Worm (Caenorhabditis elegans) whole organism, L1 larva: ENCODE measurements around the gene fkb-1.

Source experiments
- dpl-1 ChIP-seq, 3 experiments: fragments of 150-350 bp in 2 of 3; sonication (generic microtip) in 1 of 3; optimal IDR thresholded peaks; 2 replicates each; lab custom pipeline; 2014 to 2017; ENCODE audit warnings: missing biosample characterization in 3 of 3, missing genetic modification characterization in 3 of 3, missing genetic modification reagents in 3 of 3
- efl-3 ChIP-seq: fragments of 200-800 bp; sonication (Bioruptor generic); optimal IDR thresholded peaks from 2 replicates; lab custom pipeline; 2018; ENCODE audit warnings: mild to moderate bottlenecking, missing genetic modification characterization, missing compliant biosample characterization
- egl-27 ChIP-seq, 2 experiments: fragments of 150-350 bp in 1 of 2; sonication (generic microtip); optimal IDR thresholded peaks; 3 replicates each; lab custom pipeline; 2017 to 2018; ENCODE audit warnings: missing biosample characterization in 2 of 2, missing genetic modification characterization in 2 of 2, missing genetic modification reagents in 2 of 2
- hlh-17 ChIP-seq: fragments of 200-800 bp; sonication (Bioruptor generic); optimal IDR thresholded peaks from 2 replicates; lab custom pipeline; 2018; ENCODE audit warnings: missing genetic modification characterization, mild to moderate bottlenecking, missing compliant biosample characterization, moderate library complexity, borderline replicate concordance
- lin-13 ChIP-seq: fragments of 150-350 bp; optimal IDR thresholded peaks from 2 replicates; lab custom pipeline; 2014; ENCODE audit warnings: missing biosample characterization, missing genetic modification reagents, missing genetic modification characterization
- lin-15B ChIP-seq: fragments of 150-350 bp; sonication (generic microtip); optimal IDR thresholded peaks from 3 replicates; lab custom pipeline; 2014; ENCODE audit warnings: missing biosample characterization, missing genetic modification characterization
- lsy-2 ChIP-seq, 2 experiments: fragments of 150-350 bp; optimal IDR thresholded peaks; 2 replicates each; lab custom pipeline; 2014; ENCODE audit warnings: missing biosample characterization in 2 of 2, missing genetic modification characterization in 2 of 2
- mdl-1 ChIP-seq, 2 experiments: fragments of 150-350 bp; optimal IDR thresholded peaks; 2 replicates each; lab custom pipeline; 2014 to 2017; ENCODE audit warnings: missing biosample characterization in 2 of 2, missing genetic modification characterization in 2 of 2, inconsistent platforms in 1 of 2
- mep-1 ChIP-seq: fragments of 150-350 bp; optimal IDR thresholded peaks from 2 replicates; lab custom pipeline; 2014; ENCODE audit warnings: missing biosample characterization, missing genetic modification characterization
- nhr-11 ChIP-seq: fragments of 150-350 bp; optimal IDR thresholded peaks from 2 replicates; lab custom pipeline; 2014; ENCODE audit warnings: missing biosample characterization, missing genetic modification characterization
- nhr-20 ChIP-seq: sonication (generic microtip); optimal IDR thresholded peaks from 2 replicates; lab custom pipeline; 2016; ENCODE audit warnings: mild to moderate bottlenecking, missing genetic modification characterization, missing compliant biosample characterization
- nhr-237 ChIP-seq: fragments of 150-350 bp; optimal IDR thresholded peaks from 2 replicates; lab custom pipeline; 2014; ENCODE audit warnings: missing biosample characterization, missing genetic modification characterization
- pqm-1 ChIP-seq: sonication (generic microtip); optimal IDR thresholded peaks from 3 replicates; lab custom pipeline; 2017; ENCODE audit warnings: missing biosample characterization, missing genetic modification characterization
- ztf-11 ChIP-seq, 2 experiments: sonication (generic microtip); optimal IDR thresholded peaks; 2 replicates each; lab custom pipeline; 2016 to 2017; ENCODE audit warnings: missing genetic modification characterization in 2 of 2, missing biosample characterization in 1 of 2, missing compliant biosample characterization in 1 of 2

DNA sequence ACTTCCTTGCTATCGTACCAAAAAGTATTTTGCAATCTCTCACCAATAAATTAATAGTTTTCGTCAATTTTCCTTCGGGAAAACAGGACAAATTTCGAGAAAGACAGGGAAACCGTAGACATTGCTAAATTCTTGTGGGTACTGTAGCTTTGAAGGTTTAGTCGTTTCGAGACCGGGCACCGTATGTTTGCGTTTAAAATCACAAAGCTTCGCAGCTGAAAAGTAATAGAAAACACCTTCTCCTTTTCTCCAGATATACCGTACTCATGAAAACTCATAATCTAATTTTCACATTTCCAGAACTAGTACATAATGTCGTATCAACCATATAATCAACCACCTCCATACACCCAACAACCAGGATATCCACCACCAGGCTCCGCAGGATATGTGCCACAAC lies 27.4 kb upstream of the fkb-1 start, which contains the start of gene F13H10.6:
- TF ChIP-seq lsy-2 (tag; optimal IDR thresholded peaks at IDR 0.05; lab: Kevin White, UChicago) (no peak), dpl-1 (GFP tag; optimal IDR thresholded peaks at IDR 0.05; lab: Kevin White, UChicago) (no peak), egl-27 (tag; optimal IDR thresholded peaks at IDR 0.05; lab: Kevin White, UChicago) (no peak), nhr-20 (tag; lab: Kevin White, UChicago) (no peak), mep-1 (tag; lab: Kevin White, UChicago) (no peak), mdl-1 (tag; optimal IDR thresholded peaks at IDR 0.05; lab: Kevin White, UChicago) (no peak), lin-15B (no peak), nhr-237 (tag; lab: Kevin White, UChicago) (no peak), lin-13 (GFP tag; lab: Kevin White, UChicago) (no peak), hlh-17 (GFP tag; lab: Kevin White, UChicago) (no peak), efl-3 (GFP tag; lab: Kevin White, UChicago) (no peak), nhr-11 (tag; lab: Kevin White, UChicago) (no peak), ztf-11 (tag; optimal IDR thresholded peaks at IDR 0.05; lab: Kevin White, UChicago) (no peak), pqm-1 (tag; lab: Kevin White, UChicago) (no peak)
